Fruit fly (Drosophila melanogaster): ENCODE data around the gene spartin.

spartin gene

DNA sequence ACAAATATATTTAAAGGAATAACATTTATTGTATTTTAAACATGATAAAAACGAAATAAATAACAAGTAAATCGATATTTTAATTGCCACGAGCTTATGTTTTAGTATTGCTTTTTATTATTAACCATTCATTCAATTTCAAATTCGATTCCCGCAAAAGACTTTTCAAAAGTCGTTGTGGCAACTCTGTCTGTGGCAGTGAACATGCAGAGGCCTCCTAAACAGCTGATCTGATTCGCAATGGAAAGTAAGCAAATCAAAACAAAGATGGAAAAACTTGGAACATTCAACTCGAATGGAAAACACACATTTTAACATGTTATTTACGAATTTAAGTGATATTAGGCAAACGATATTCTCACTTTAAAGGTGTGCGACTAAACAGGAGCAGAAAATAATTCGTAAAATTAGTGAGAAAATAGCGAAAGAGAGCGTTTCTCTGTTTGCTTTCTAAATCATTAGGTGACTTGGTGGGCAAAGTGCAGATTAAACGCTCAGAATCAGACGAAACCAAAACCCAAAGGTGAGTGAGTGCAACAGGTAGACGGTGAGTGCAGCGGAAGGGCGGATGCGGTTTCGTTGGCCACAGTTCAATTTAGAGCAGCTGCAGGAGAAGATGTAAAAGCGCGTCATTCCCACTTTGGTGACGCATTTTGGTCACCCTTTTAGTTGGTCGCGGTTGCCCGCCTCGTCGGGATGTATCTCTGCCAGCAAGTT is at the start of gene spartin (continued):
- TF ChIP-seq stwl (tag; optimal IDR thresholded peaks at IDR 0.05) (peak; percentile 98), en (GFP tag; optimal IDR thresholded peaks at IDR 0.05) (no peak), Dll (GFP tag; IDR thresholded peaks at IDR 0.05; ENCODE audit: partially characterized antibody) (0 out of 4 replicates have a peak, but pooled peaks have one; percentile 47), croc (GFP tag; conservative IDR thresholded peaks at IDR 0.05) (no peak), tap (tag; optimal IDR thresholded peaks at IDR 0.05) (no peak), CG18476 (GFP tag; optimal IDR thresholded peaks at IDR 0.05) (no peak), Dad (GFP tag; optimal IDR thresholded peaks at IDR 0.05) (peak; percentile 8), Ets65A (GFP tag) (no peak), Vsx1 (GFP tag; optimal IDR thresholded peaks at IDR 0.05) (no peak), Dref (GFP tag; IDR thresholded peaks at IDR 0.05) (peak; percentile 53), vvl (GFP tag; IDR thresholded peaks at IDR 0.05) (peak; percentile 58), Blimp-1 (GFP tag; optimal IDR thresholded peaks at IDR 0.05) (peak; percentile 59), HLH4C (GFP tag; IDR thresholded peaks at IDR 0.05; ENCODE audit: partially characterized antibody) (no peak), nerfin-1 (tag; optimal IDR thresholded peaks at IDR 0.05) (no peak), sob (GFP tag; IDR thresholded peaks at IDR 0.05) (peak; percentile 39; the same call in 1 of the 2 replicates), crol (GFP tag; IDR thresholded peaks at IDR 0.05) (no peak), ac (GFP tag; optimal IDR thresholded peaks at IDR 0.05) (no peak), CG10366 (GFP tag; IDR thresholded peaks at IDR 0.05) (no peak), NC2β (GFP tag; optimal IDR thresholded peaks at IDR 0.05) (no peak), sc (optimal IDR thresholded peaks at IDR 0.05) (no peak), sc (GFP tag; optimal IDR thresholded peaks at IDR 0.05) (no peak), lbe (GFP tag; optimal IDR thresholded peaks at IDR 0.05) (peak; percentile 48), pan (optimal IDR thresholded peaks at IDR 0.05) (no peak), pan (GFP tag; optimal IDR thresholded peaks at IDR 0.05 in 1 of 2, IDR thresholded peaks at IDR 0.05 in 1 of 2) (no peak), H2.0 (GFP tag; IDR thresholded peaks at IDR 0.05) (no peak), nom (GFP tag; optimal IDR thresholded peaks at IDR 0.05) (peak; percentile 26), Poxn (GFP tag; IDR thresholded peaks at IDR 0.05) (no peak), CG12219 (GFP tag; optimal IDR thresholded peaks at IDR 0.05) (no peak), CG17802 (tag; optimal IDR thresholded peaks at IDR 0.05) (no peak), Jarid2 (GFP tag; optimal IDR thresholded peaks at IDR 0.05) (no peak), Xrp1 (GFP tag; IDR thresholded peaks at IDR 0.05) (peak; percentile 24; the same call in 1 of the 2 replicates), Deaf1 (tag; optimal IDR thresholded peaks at IDR 0.05) (no peak), CG17385 (GFP tag; optimal IDR thresholded peaks at IDR 0.05) (no peak), Dfd (GFP tag; optimal IDR thresholded peaks at IDR 0.05) (no peak), HLH3B (GFP tag; IDR thresholded peaks at IDR 0.05) (no peak), ERR (GFP tag; optimal IDR thresholded peaks at IDR 0.05) (no peak), CG14014 (GFP tag; IDR thresholded peaks at IDR 0.05) (peak; percentile 21; the same call in 1 of the 2 replicates), CG13775 (GFP tag; optimal IDR thresholded peaks at IDR 0.05) (no peak), ase (GFP tag; IDR thresholded peaks at IDR 0.05) (no peak), zfh2 (GFP tag; optimal IDR thresholded peaks at IDR 0.05) (peak; percentile 21), chm (GFP tag; IDR thresholded peaks at IDR 0.05) (no peak), Ptx1 (GFP tag; IDR thresholded peaks at IDR 0.05) (0 out of 2 replicates have a peak, but pooled peaks have one; percentile 21), al (GFP tag; IDR thresholded peaks at IDR 0.05) (no peak), HmgD (GFP tag; optimal IDR thresholded peaks at IDR 0.05) (peak; percentile 14), jing (GFP tag; optimal IDR thresholded peaks at IDR 0.05) (no peak), lilli (GFP tag; optimal IDR thresholded peaks at IDR 0.05) (peak; percentile 64), Hsf (GFP tag; optimal IDR thresholded peaks at IDR 0.05) (peak; percentile 26), CG10959 (GFP tag; IDR thresholded peaks at IDR 0.05) (no peak), mirr (GFP tag; optimal IDR thresholded peaks at IDR 0.05) (no peak), hbn (GFP tag; IDR thresholded peaks at IDR 0.05; ENCODE audit: partially characterized antibody) (0 out of 2 replicates have a peak, but pooled peaks have one; percentile 22), seq (GFP tag; IDR thresholded peaks at IDR 0.05) (no peak)

Data from whole organism, embryonic.